Fruit fly (Drosophila melanogaster): ENCODE results near the gene Deaf1.

Deaf1 gene

dm6 chr3L:19872465-19872883 lies 54.5 kb downstream of the Deaf1 start (continued):
- TF ChIP-seq Bgb (GFP tag; IDR thresholded peaks at IDR 0.05; ENCODE audit: partially characterized antibody) (peak; percentile 30; the same call in 1 of the 2 replicates), CG18599 (GFP tag; optimal IDR thresholded peaks at IDR 0.05) (no peak), CG12236 (GFP tag; optimal IDR thresholded peaks at IDR 0.05) (no peak), pzg (GFP tag; optimal IDR thresholded peaks at IDR 0.05) (no peak), BEAF-32 (GFP tag; optimal IDR thresholded peaks at IDR 0.05) (no peak), sens (GFP tag) (peak; percentile 55), D (optimal IDR thresholded peaks at IDR 0.05) (no peak), D (GFP tag; optimal IDR thresholded peaks at IDR 0.05) (no peak), onecut (GFP tag; IDR thresholded peaks at IDR 0.05) (no peak), Trl (optimal IDR thresholded peaks at IDR 0.05) (no peak), Trl (GFP tag; optimal IDR thresholded peaks at IDR 0.05) (no peak), dpn (GFP tag; optimal IDR thresholded peaks at IDR 0.05) (no peak), bbx (GFP tag; IDR thresholded peaks at IDR 0.05; ENCODE audit: partially characterized antibody) (peak; percentile 15; the same call in 1 of the 2 replicates), CG11093 (GFP tag; IDR thresholded peaks at IDR 0.05) (no peak), Vsx1 (GFP tag; optimal IDR thresholded peaks at IDR 0.05) (peak; percentile 94), CG13123 (GFP tag; optimal IDR thresholded peaks at IDR 0.05) (no peak), CG12744 (GFP tag; optimal IDR thresholded peaks at IDR 0.05) (no peak), CG13287 (GFP tag; IDR thresholded peaks at IDR 0.05; ENCODE audit: partially characterized antibody) (no peak), CG11696 (GFP tag; IDR thresholded peaks at IDR 0.05) (no peak), CG3847 (GFP tag; IDR thresholded peaks at IDR 0.05) (no peak), MBD-R2 (GFP tag; IDR thresholded peaks at IDR 0.05) (no peak), gfzf (GFP tag; optimal IDR thresholded peaks at IDR 0.05) (no peak), lov (optimal IDR thresholded peaks at IDR 0.05) (no peak), lov (GFP tag; IDR thresholded peaks at IDR 0.05) (0 out of 3 replicates have a peak, but pooled peaks have one; percentile 23), HLHmδ (GFP tag; optimal IDR thresholded peaks at IDR 0.05) (no peak), CG18764 (GFP tag; optimal IDR thresholded peaks at IDR 0.05) (no peak), caup (GFP tag; optimal IDR thresholded peaks at IDR 0.05; ENCODE audit: severe bottlenecking) (no peak), tup (GFP tag; optimal IDR thresholded peaks at IDR 0.05) (no peak), CG8765 (GFP tag; IDR thresholded peaks at IDR 0.05) (no peak), gsb-n (tag; optimal IDR thresholded peaks at IDR 0.05) (no peak), CG10431 (GFP tag; optimal IDR thresholded peaks at IDR 0.05) (no peak), Side (GFP tag; optimal IDR thresholded peaks at IDR 0.05) (no peak), CG2199 (GFP tag; IDR thresholded peaks at IDR 0.05) (0 out of 3 replicates have a peak, but pooled peaks have one; percentile 49), en (GFP tag; optimal IDR thresholded peaks at IDR 0.05) (no peak), CG3838 (GFP tag; optimal IDR thresholded peaks at IDR 0.05) (no peak), disco-r (GFP tag; optimal IDR thresholded peaks at IDR 0.05) (no peak), dimm (GFP tag; IDR thresholded peaks at IDR 0.05) (no peak), trem (tag; optimal IDR thresholded peaks at IDR 0.05) (no peak), CG10462 (GFP tag; optimal IDR thresholded peaks at IDR 0.05) (no peak), pan (optimal IDR thresholded peaks at IDR 0.05) (no peak), pan (GFP tag; optimal IDR thresholded peaks at IDR 0.05 in 1 of 2, IDR thresholded peaks at IDR 0.05 in 1 of 2) (no peak), CG8359 (GFP tag; optimal IDR thresholded peaks at IDR 0.05; ENCODE audit: borderline replicate concordance) (no peak), ewg (GFP tag; optimal IDR thresholded peaks at IDR 0.05) (no peak), Ets65A (GFP tag) (no peak), CG10565 (GFP tag; optimal IDR thresholded peaks at IDR 0.05) (no peak), CG4360 (GFP tag; IDR thresholded peaks at IDR 0.05) (peak; percentile 31; the same call in 1 of the 2 replicates), Gug (GFP tag; IDR thresholded peaks at IDR 0.05) (no peak), CG9876 (GFP tag; optimal IDR thresholded peaks at IDR 0.05) (no peak), sd (tag; optimal IDR thresholded peaks at IDR 0.05) (no peak), CG15514 (GFP tag; optimal IDR thresholded peaks at IDR 0.05) (no peak), HmgZ (tag; optimal IDR thresholded peaks at IDR 0.05) (peak; percentile 41), CG6813 (GFP tag; optimal IDR thresholded peaks at IDR 0.05) (no peak)

Data from whole organism, embryonic.